Fruit fly (Drosophila melanogaster) whole organism, pupa: ENCODE measurements around the gene Mst36Fb.

Source experiments
- CG12605 ChIP-seq: fragments of 200-800 bp; sonication (Bioruptor generic); IDR thresholded peaks from 2 replicates; pipeline ENCODE4 v1.3.6; 2022; ENCODE audit warnings: missing biosample characterization, missing genetic modification characterization
- CG13204 ChIP-seq: fragments of 200-800 bp; sonication (Bioruptor generic); optimal IDR thresholded peaks from 2 replicates; lab custom pipeline; 2018; ENCODE audit warnings: missing biosample characterization, mild to moderate bottlenecking, missing genetic modification characterization, moderate library complexity
- CG14655 ChIP-seq: fragments of 200-800 bp; sonication (Bioruptor generic); optimal IDR thresholded peaks from 3 replicates; lab custom pipeline; 2017; ENCODE audit warnings: mild to moderate bottlenecking, missing biosample characterization, missing genetic modification reagents, missing genetic modification characterization
- CG15710 ChIP-seq: fragments of 200-800 bp; sonication (Bioruptor generic); optimal IDR thresholded peaks from 2 replicates; lab custom pipeline; 2018; ENCODE audit warnings: missing biosample characterization, mild to moderate bottlenecking, missing genetic modification characterization, moderate library complexity
- CG17806 ChIP-seq: fragments of 200-800 bp; sonication (Bioruptor generic); optimal IDR thresholded peaks from 2 replicates; lab custom pipeline; 2018; ENCODE audit warnings: missing biosample characterization, mild to moderate bottlenecking, missing genetic modification characterization, moderate library complexity
- CG32121 ChIP-seq: fragments of 200-800 bp; sonication (Bioruptor generic); IDR thresholded peaks from 2 replicates; pipeline ENCODE4 v1.3.6; 2022; ENCODE audit warnings: missing biosample characterization, missing genetic modification characterization
- CG8301 ChIP-seq: fragments of 200-800 bp; sonication (Bioruptor generic); optimal IDR thresholded peaks from 2 replicates; lab custom pipeline; 2018; ENCODE audit warnings: missing biosample characterization, mild to moderate bottlenecking, missing genetic modification characterization
- CG9948 ChIP-seq: fragments of 200-800 bp; sonication (Bioruptor generic); optimal IDR thresholded peaks from 2 replicates; lab custom pipeline; 2018; ENCODE audit warnings: missing biosample characterization, mild to moderate bottlenecking, missing genetic modification characterization, moderate library complexity
- D1 ChIP-seq: fragments of 200-800 bp; sonication (Bioruptor generic); optimal IDR thresholded peaks from 2 replicates; lab custom pipeline; 2018; ENCODE audit warnings: missing biosample characterization, mild to moderate bottlenecking, missing genetic modification characterization, moderate library complexity
- EcR ChIP-seq: fragments of 200-800 bp; sonication (Bioruptor generic); optimal IDR thresholded peaks from 3 replicates; lab custom pipeline; 2019; ENCODE audit warnings: missing biosample characterization, missing genetic modification characterization, mild to moderate bottlenecking, moderate library complexity, missing genetic modification reagents
- Ets98B ChIP-seq: fragments of 200-800 bp; sonication (Bioruptor generic); IDR thresholded peaks from 2 replicates; pipeline ENCODE4 v1.3.6; 2022; ENCODE audit warnings: missing biosample characterization, missing genetic modification characterization
- fd96Ca ChIP-seq: fragments of 200-800 bp; sonication (Bioruptor generic); IDR thresholded peaks from 3 replicates; pipeline ENCODE4 v1.3.6; 2022; ENCODE audit warnings: missing biosample characterization, missing genetic modification characterization

DNA sequence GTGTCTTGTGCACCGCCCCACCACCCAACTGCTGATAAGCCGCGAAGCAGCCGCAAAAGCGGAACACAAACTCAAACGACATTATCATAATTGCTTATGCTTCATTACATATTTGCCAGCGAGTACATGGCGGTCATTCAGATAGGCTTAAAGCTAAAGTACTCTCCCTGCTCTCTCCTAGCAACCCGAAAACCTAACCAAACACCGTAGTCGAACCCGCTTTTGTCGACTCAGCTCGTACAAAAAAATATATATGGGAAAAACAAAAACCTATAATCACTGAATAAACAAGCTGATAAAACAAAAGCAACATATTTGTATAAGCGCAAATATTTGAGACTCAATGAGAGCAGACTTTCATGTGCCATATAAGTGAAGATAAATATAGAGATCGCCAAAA, 47.9 kb downstream of the Mst36Fb start:
- no peak for TF ChIP-seq CG14655 (GFP tag; lab: Kevin White, UChicago)
- no peak for TF ChIP-seq CG13204
- no peak for TF ChIP-seq CG17806 (tag; lab: Kevin White, UChicago)
- no peak for TF ChIP-seq CG8301
- no peak for TF ChIP-seq Ets98B (GFP tag; lab: Robert Waterston, UW)
- TF ChIP-seq CG15710 (tag; lab: Kevin White, UChicago): no peak
- no peak for TF ChIP-seq CG9948 (tag; lab: Kevin White, UChicago)
- TF ChIP-seq CG32121 (GFP tag; lab: Robert Waterston, UW): no peak
- TF ChIP-seq EcR (GFP tag; lab: Kevin White, UChicago): no peak
- no peak for TF ChIP-seq CG12605 (GFP tag; lab: Robert Waterston, UW)
- TF ChIP-seq D1 (tag; lab: Kevin White, UChicago): no peak
- no peak for TF ChIP-seq fd96Ca (GFP tag; lab: Robert Waterston, UW)
